Worm (Caenorhabditis elegans) whole organism, mixed stage, embryonic: ENCODE results near the gene ttc-7.

Experiments
- M03D4.4 ChIP-seq: sonication (generic microtip); optimal IDR thresholded peaks from 2 replicates; lab custom pipeline; 2017; ENCODE audit warnings: mild to moderate bottlenecking, missing genetic modification characterization, missing compliant biosample characterization
- bed-3 ChIP-seq: fragments of 200-800 bp; sonication (Bioruptor generic); optimal IDR thresholded peaks from 3 replicates; lab custom pipeline; 2018; ENCODE audit warnings: mild to moderate bottlenecking, missing genetic modification characterization, moderate library complexity, missing compliant biosample characterization
- blmp-1 ChIP-seq: fragments of 150-350 bp; optimal IDR thresholded peaks from 2 replicates; lab custom pipeline; 2014; ENCODE audit warnings: missing biosample characterization, missing genetic modification characterization
- ceh-39 ChIP-seq: fragments of 150-350 bp; optimal IDR thresholded peaks from 2 replicates; lab custom pipeline; 2014; ENCODE audit warnings: missing biosample characterization, missing genetic modification characterization
- ceh-43 ChIP-seq: fragments of 200-800 bp; sonication (Bioruptor generic); optimal IDR thresholded peaks from 2 replicates; lab custom pipeline; 2018; ENCODE audit warnings: mild to moderate bottlenecking, missing genetic modification characterization, moderate library complexity, missing compliant biosample characterization
- ceh-83 ChIP-seq: fragments of 200-800 bp; sonication (Bioruptor generic); optimal IDR thresholded peaks from 2 replicates; lab custom pipeline; 2018; ENCODE audit warnings: mild to moderate bottlenecking, missing genetic modification characterization, missing compliant biosample characterization
- ces-1 ChIP-seq: fragments of 150-350 bp; optimal IDR thresholded peaks from 2 replicates; lab custom pipeline; 2014; ENCODE audit warnings: missing biosample characterization, missing genetic modification reagents, missing genetic modification characterization
- drap-1 ChIP-seq: fragments of 200-800 bp; sonication (Bioruptor generic); optimal IDR thresholded peaks from 3 replicates; lab custom pipeline; 2018; ENCODE audit warnings: mild to moderate bottlenecking, missing genetic modification characterization, missing compliant biosample characterization
- elt-1 ChIP-seq: sonication (generic microtip); optimal IDR thresholded peaks from 2 replicates; lab custom pipeline; 2017; ENCODE audit warnings: missing genetic modification characterization, mild to moderate bottlenecking, missing compliant biosample characterization, antibody characterized with exemption, moderate library complexity, borderline replicate concordance; ENCODE audit not compliant: insufficient read depth
- elt-3 ChIP-seq: fragments of 150-350 bp; optimal IDR thresholded peaks from 2 replicates; lab custom pipeline; 2014; ENCODE audit warnings: missing biosample characterization, missing genetic modification characterization
- flh-1 ChIP-seq: fragments of 200-800 bp; sonication (Bioruptor generic); optimal IDR thresholded peaks from 2 replicates; lab custom pipeline; 2018; ENCODE audit warnings: mild to moderate bottlenecking, missing genetic modification characterization, moderate library complexity, missing compliant biosample characterization
- ham-2 ChIP-seq: fragments of 200-800 bp; sonication (Bioruptor generic); optimal IDR thresholded peaks from 2 replicates; lab custom pipeline; 2018; ENCODE audit warnings: mild to moderate bottlenecking, missing genetic modification characterization, missing compliant biosample characterization
- hlh-1 ChIP-seq: fragments of 150-350 bp; optimal IDR thresholded peaks from 2 replicates; lab custom pipeline; 2014; ENCODE audit warnings: missing biosample characterization, missing genetic modification reagents, missing genetic modification characterization
- lin-32 ChIP-seq: fragments of 200-800 bp; sonication (Bioruptor generic); optimal IDR thresholded peaks from 2 replicates; lab custom pipeline; 2018; ENCODE audit warnings: mild to moderate bottlenecking, missing genetic modification characterization, missing compliant biosample characterization
- lsy-2 ChIP-seq: fragments of 150-350 bp; optimal IDR thresholded peaks from 2 replicates; lab custom pipeline; 2014; ENCODE audit warnings: missing biosample characterization, missing genetic modification characterization
- mep-1 ChIP-seq: fragments of 150-350 bp; optimal IDR thresholded peaks from 2 replicates; lab custom pipeline; 2017; ENCODE audit warnings: missing biosample characterization, missing genetic modification reagents, missing genetic modification characterization, inconsistent platforms
- mls-2 ChIP-seq: sonication (generic microtip); optimal IDR thresholded peaks from 2 replicates; lab custom pipeline; 2016; ENCODE audit warnings: mild to moderate bottlenecking, missing genetic modification characterization, moderate library complexity, missing compliant biosample characterization
- nhr-12 ChIP-seq: fragments of 150-350 bp; optimal IDR thresholded peaks from 2 replicates; lab custom pipeline; 2014; ENCODE audit warnings: missing biosample characterization, missing genetic modification characterization
- nhr-2 ChIP-seq: fragments of 150-350 bp; optimal IDR thresholded peaks from 2 replicates; lab custom pipeline; 2014; ENCODE audit warnings: missing biosample characterization, missing genetic modification characterization
- nhr-237 ChIP-seq: fragments of 150-350 bp; optimal IDR thresholded peaks from 2 replicates; lab custom pipeline; 2014; ENCODE audit warnings: missing biosample characterization, missing genetic modification characterization
- nhr-28 ChIP-seq: fragments of 150-350 bp; optimal IDR thresholded peaks from 2 replicates; lab custom pipeline; 2014; ENCODE audit warnings: missing biosample characterization, missing genetic modification characterization
- nhr-76 ChIP-seq: sonication (generic microtip); optimal IDR thresholded peaks from 2 replicates; lab custom pipeline; 2017; ENCODE audit warnings: missing biosample characterization, missing genetic modification characterization
- pha-4 ChIP-seq: fragments of 150-350 bp; optimal IDR thresholded peaks from 2 replicates; lab custom pipeline; 2018; ENCODE audit warnings: missing biosample characterization, missing genetic modification reagents, missing genetic modification characterization
- sem-2 ChIP-seq: fragments of 200-800 bp; sonication (Bioruptor generic); optimal IDR thresholded peaks from 2 replicates; lab custom pipeline; 2018; ENCODE audit warnings: mild to moderate bottlenecking, missing genetic modification characterization, missing compliant biosample characterization
- snpc-4 ChIP-seq: fragments of 150-350 bp; optimal IDR thresholded peaks from 2 replicates; lab custom pipeline; 2014; ENCODE audit warnings: missing biosample characterization, missing genetic modification characterization
- sptf-1 ChIP-seq: sonication (generic microtip); optimal IDR thresholded peaks from 2 replicates; lab custom pipeline; 2017; ENCODE audit warnings: mild to moderate bottlenecking, missing genetic modification characterization, moderate library complexity, missing compliant biosample characterization
- tbx-8 ChIP-seq: fragments of 200-800 bp; sonication (Bioruptor generic); optimal IDR thresholded peaks from 2 replicates; lab custom pipeline; 2018; ENCODE audit warnings: mild to moderate bottlenecking, missing genetic modification characterization, moderate library complexity, missing compliant biosample characterization
- unc-120 ChIP-seq: sonication (generic microtip); optimal IDR thresholded peaks from 2 replicates; lab custom pipeline; 2017; ENCODE audit warnings: missing genetic modification characterization, missing compliant biosample characterization; ENCODE audit not compliant: poor library complexity, severe bottlenecking
- unc-62 ChIP-seq: fragments of 150-350 bp; optimal IDR thresholded peaks from 2 replicates; lab custom pipeline; 2014; ENCODE audit warnings: missing biosample characterization, missing genetic modification reagents, missing genetic modification characterization
- zip-8 ChIP-seq: fragments of 150-350 bp; optimal IDR thresholded peaks from 2 replicates; lab custom pipeline; 2014; ENCODE audit warnings: missing biosample characterization, missing genetic modification characterization
- ztf-11 ChIP-seq: fragments of 150-350 bp; optimal IDR thresholded peaks from 2 replicates; lab custom pipeline; 2014; ENCODE audit warnings: missing biosample characterization, missing genetic modification characterization

Gene ttc-7

ce11 chrIII:1876267-1876865 is 16.1 kb downstream of the ttc-7 start:
- TF ChIP-seq flh-1 (GFP tag; lab: Kevin White, UChicago) (no peak), M03D4.4 (tag; lab: Kevin White, UChicago) (no peak), mls-2 (tag; lab: Kevin White, UChicago) (no peak), blmp-1 (tag; lab: Kevin White, UChicago) (no peak), sptf-1 (tag; lab: Kevin White, UChicago) (no peak), nhr-28 (tag; lab: Kevin White, UChicago) (no peak), nhr-12 (tag; lab: Kevin White, UChicago) (no peak), ztf-11 (no peak)

ce11 chrIII:1877189-1877588 is 17.0 kb downstream of the ttc-7 start:
- TF ChIP-seq M03D4.4 (tag; lab: Kevin White, UChicago) (no peak), snpc-4 (tag; lab: Kevin White, UChicago) (no peak), ztf-11 (no peak), hlh-1 (tag; lab: Kevin White, UChicago) (no peak), ceh-83 (GFP tag; lab: Kevin White, UChicago) (no peak), lsy-2 (tag; lab: Kevin White, UChicago) (peak; percentile 75), drap-1 (GFP tag; lab: Kevin White, UChicago) (no peak), ham-2 (GFP tag; lab: Kevin White, UChicago) (no peak)

- TF ChIP-seq drap-1 (GFP tag; lab: Kevin White, UChicago) (no peak), zip-8 (tag; lab: Kevin White, UChicago) (peak; percentile 39), sptf-1 (tag; lab: Kevin White, UChicago) (no peak), blmp-1 (tag; lab: Kevin White, UChicago) (no peak), ceh-83 (GFP tag; lab: Kevin White, UChicago) (peak; percentile 17), unc-120 (tag; lab: Kevin White, UChicago) (no peak), unc-62 (no peak), ceh-39 (tag; lab: Kevin White, UChicago) (no peak)
These were observed 17.8 kb downstream of the ttc-7 start, which contains the start of gene smi-1 for ce11 chrIII:1878065-1878464. Gene smi-1, plus strand, starts transcription at chrIII:1878365.

- TF ChIP-seq elt-1 (tag; lab: Kevin White, UChicago) (no peak), pha-4 (tag; lab: Kevin White, UChicago) (no peak), unc-62 (no peak), nhr-76 (tag; lab: Kevin White, UChicago) (no peak), ham-2 (GFP tag; lab: Kevin White, UChicago) (no peak), lsy-2 (tag; lab: Kevin White, UChicago) (no peak), flh-1 (GFP tag; lab: Kevin White, UChicago) (no peak), elt-3 (tag; lab: Kevin White, UChicago) (no peak)
- TF ChIP-seq, all 35 proteins: peak for 0
These were observed 18.7 kb downstream of the ttc-7 start for ce11 chrIII:1878918-1879317.

ce11 chrIII:1880221-1880620 is 20.0 kb downstream of the ttc-7 start:
- no peak for TF ChIP-seq nhr-28 (tag; lab: Kevin White, UChicago)
- no peak for TF ChIP-seq elt-3 (tag; lab: Kevin White, UChicago)
- no peak for TF ChIP-seq ceh-43 (GFP tag; lab: Kevin White, UChicago)
- no peak for TF ChIP-seq pha-4 (tag; lab: Kevin White, UChicago)
- TF ChIP-seq bed-3: no peak
- no peak for TF ChIP-seq lsy-2 (tag; lab: Kevin White, UChicago)
- TF ChIP-seq mls-2 (tag; lab: Kevin White, UChicago): no peak
- no peak for TF ChIP-seq flh-1 (GFP tag; lab: Kevin White, UChicago)
- TF ChIP-seq sem-2 (GFP tag; lab: Kevin White, UChicago): no peak
- no peak for TF ChIP-seq mep-1
- no peak for TF ChIP-seq lin-32 (GFP tag; lab: Kevin White, UChicago)
- TF ChIP-seq ceh-39 (tag; lab: Kevin White, UChicago): no peak
- no peak for TF ChIP-seq ham-2 (GFP tag; lab: Kevin White, UChicago)
- TF ChIP-seq ceh-83 (GFP tag; lab: Kevin White, UChicago): no peak

ce11 chrIII:1882678-1883077 is 22.4 kb downstream of the ttc-7 start:
- no peak for TF ChIP-seq mep-1
- no peak for TF ChIP-seq nhr-237 (tag; lab: Kevin White, UChicago)
- no peak for TF ChIP-seq ces-1
- TF ChIP-seq ztf-11: no peak
- no peak for TF ChIP-seq nhr-12 (tag; lab: Kevin White, UChicago)
- TF ChIP-seq elt-3 (tag; lab: Kevin White, UChicago): no peak
- no peak for TF ChIP-seq flh-1 (GFP tag; lab: Kevin White, UChicago)
- TF ChIP-seq sem-2 (GFP tag; lab: Kevin White, UChicago): no peak
- TF ChIP-seq bed-3: no peak
- no peak for TF ChIP-seq ceh-39 (tag; lab: Kevin White, UChicago)
- TF ChIP-seq nhr-2 (tag; lab: Kevin White, UChicago): no peak
- TF ChIP-seq drap-1 (GFP tag; lab: Kevin White, UChicago): no peak
- TF ChIP-seq ceh-83 (GFP tag; lab: Kevin White, UChicago): no peak
- TF ChIP-seq ceh-43 (GFP tag; lab: Kevin White, UChicago): no peak
- no peak for TF ChIP-seq sptf-1 (tag; lab: Kevin White, UChicago)
- TF ChIP-seq snpc-4 (tag; lab: Kevin White, UChicago): no peak
- TF ChIP-seq ham-2 (GFP tag; lab: Kevin White, UChicago): no peak
- TF ChIP-seq tbx-8 (GFP tag; lab: Kevin White, UChicago): no peak
- TF ChIP-seq lsy-2 (tag; lab: Kevin White, UChicago): no peak
- no peak for TF ChIP-seq zip-8 (tag; lab: Kevin White, UChicago)
